Worm (Caenorhabditis elegans) whole organism, late embryonic: ENCODE measurements around the gene gadr-2.

ENCODE experiments used
- ceh-24 ChIP-seq: sonication (generic microtip); optimal IDR thresholded peaks from 2 replicates; lab custom pipeline; 2016; ENCODE audit warnings: mild to moderate bottlenecking, missing genetic modification characterization, missing compliant biosample characterization
- ceh-34 ChIP-seq: sonication (generic microtip); optimal IDR thresholded peaks from 2 replicates; lab custom pipeline; 2016; ENCODE audit warnings: mild to moderate bottlenecking, missing genetic modification characterization, missing compliant biosample characterization
- che-1 ChIP-seq: sonication (generic microtip); optimal IDR thresholded peaks from 2 replicates; lab custom pipeline; 2016; ENCODE audit warnings: mild to moderate bottlenecking, missing genetic modification characterization, missing compliant biosample characterization
- elt-2 ChIP-seq: sonication (generic microtip); optimal IDR thresholded peaks from 2 replicates; lab custom pipeline; 2016; ENCODE audit warnings: missing genetic modification reagents, missing genetic modification characterization, missing compliant biosample characterization
- pat-9 ChIP-seq: fragments of 200-800 bp; sonication (Bioruptor generic); optimal IDR thresholded peaks from 2 replicates; lab custom pipeline; 2018; ENCODE audit warnings: mild to moderate bottlenecking, missing genetic modification characterization, moderate library complexity, missing compliant biosample characterization
- sox-4 ChIP-seq: sonication (generic microtip); optimal IDR thresholded peaks from 2 replicates; lab custom pipeline; 2017; ENCODE audit warnings: mild to moderate bottlenecking, missing genetic modification characterization, inconsistent platforms, missing compliant biosample characterization
- syd-9 ChIP-seq: sonication (generic microtip); optimal IDR thresholded peaks from 2 replicates; lab custom pipeline; 2016; ENCODE audit warnings: mild to moderate bottlenecking, missing genetic modification characterization, moderate library complexity, missing compliant biosample characterization
- unc-3 ChIP-seq, 2 experiments: fragments of 200-800 bp in 1 of 2; sonication (Bioruptor generic) in 1 of 2; sonication (generic microtip) in 1 of 2; conservative IDR thresholded peaks in 1 of 2; optimal IDR thresholded peaks in 1 of 2; 2 replicates each; pipeline versions ENCODE4 v1.3.6 to Lab custom; 2016 to 2022; ENCODE audit warnings: missing compliant biosample characterization in 2 of 2, missing genetic modification characterization in 2 of 2, missing genetic modification reagents in 1 of 2

DNA sequence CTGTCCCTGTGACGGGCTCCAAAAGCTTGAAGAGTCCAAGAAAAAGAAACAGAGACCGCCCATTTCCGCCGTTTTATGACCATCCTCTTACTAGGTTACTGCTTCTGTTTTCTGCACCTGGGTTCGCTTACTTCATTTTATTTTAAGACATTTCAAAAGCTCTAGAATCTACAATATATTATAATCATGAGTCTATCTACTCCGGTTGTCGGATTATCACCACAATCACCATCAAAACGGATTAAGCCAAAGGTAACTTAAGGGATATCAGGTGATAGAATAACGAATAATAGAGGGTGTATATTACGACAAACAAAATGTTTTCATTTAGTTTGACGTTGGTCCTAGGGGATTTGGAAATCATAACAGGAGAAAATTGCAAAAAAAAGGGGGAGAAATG lies 52.6 kb downstream of the gadr-2 start:
- TF ChIP-seq sox-4 (no peak), ceh-34 (tag; lab: Kevin White, UChicago) (no peak), ceh-24 (no peak), pat-9 (tag; lab: Kevin White, UChicago) (no peak), syd-9 (tag; lab: Kevin White, UChicago) (no peak), unc-3 (GFP tag; conservative IDR thresholded peaks at IDR 0.05; lab: Robert Waterston, UW) (no peak), unc-3 (tag; optimal IDR thresholded peaks at IDR 0.05; lab: Kevin White, UChicago) (no peak), che-1 (tag; lab: Kevin White, UChicago) (no peak), elt-2 (tag; lab: Kevin White, UChicago) (no peak)
